Worm (Caenorhabditis elegans) whole organism, L3 larva: ENCODE data around the gene Y53F4B.19.

Experiments used
- R02D3.7 ChIP-seq: fragments of 150-350 bp; optimal IDR thresholded peaks from 2 replicates; lab custom pipeline; 2014; ENCODE audit warnings: missing biosample characterization, missing genetic modification characterization
- ceh-82 ChIP-seq: fragments of 150-350 bp; optimal IDR thresholded peaks from 2 replicates; lab custom pipeline; 2014; ENCODE audit warnings: missing biosample characterization, missing genetic modification characterization
- egl-5 ChIP-seq: fragments of 150-350 bp; optimal IDR thresholded peaks from 2 replicates; lab custom pipeline; 2017; ENCODE audit warnings: missing biosample characterization, missing genetic modification reagents, missing genetic modification characterization, inconsistent platforms
- elt-1 ChIP-seq: fragments of 150-350 bp; optimal IDR thresholded peaks from 2 replicates; lab custom pipeline; 2014; ENCODE audit warnings: missing biosample characterization, missing genetic modification characterization
- elt-3 ChIP-seq, 3 experiments: fragments of 150-350 bp in 1 of 3; sonication (generic microtip) in 2 of 3; optimal IDR thresholded peaks; 2 replicates in 2 of 3; 4 replicates in 1 of 3; lab custom pipeline; 2014 to 2017; ENCODE audit warnings: missing biosample characterization in 3 of 3, missing genetic modification characterization in 3 of 3
- fos-1 ChIP-seq: fragments of 150-350 bp; optimal IDR thresholded peaks from 2 replicates; lab custom pipeline; 2014; ENCODE audit warnings: missing biosample characterization, missing genetic modification characterization
- nhr-12 ChIP-seq: fragments of 150-350 bp; optimal IDR thresholded peaks from 2 replicates; lab custom pipeline; 2014; ENCODE audit warnings: missing biosample characterization, missing genetic modification characterization
- nhr-25 ChIP-seq: sonication (generic microtip); optimal IDR thresholded peaks from 2 replicates; lab custom pipeline; 2017; ENCODE audit warnings: missing biosample characterization, missing genetic modification characterization
- nhr-76 ChIP-seq: fragments of 150-350 bp; sonication (generic microtip); optimal IDR thresholded peaks from 5 replicates; lab custom pipeline; 2014; ENCODE audit warnings: missing biosample characterization, missing genetic modification characterization
- ztf-11 ChIP-seq: fragments of 150-350 bp; optimal IDR thresholded peaks from 2 replicates; lab custom pipeline; 2014; ENCODE audit warnings: missing biosample characterization, missing genetic modification characterization

ce11 chrII:15076778-15077435 is at the start of gene Y53F4B.19:
- TF ChIP-seq egl-5 (no peak), fos-1 (no peak), R02D3.7 (no peak), nhr-25 (no peak), elt-3 (tag; optimal IDR thresholded peaks at IDR 0.05; lab: Kevin White, UChicago) (no peak), nhr-76 (no peak), nhr-12 (tag; lab: Kevin White, UChicago) (no peak), ceh-82 (tag; lab: Kevin White, UChicago) (no peak), elt-1 (no peak), ztf-11 (tag; lab: Kevin White, UChicago) (no peak)
